Worm (Caenorhabditis elegans) whole organism, L3 larva: Measurements from ENCODE around the gene php-3.
A peak's percentile ranks its signal among the peaks of the same experiment; 100 is the strongest.

Experiments used
- ama-1 ChIP-seq: fragments of 150-350 bp; optimal IDR thresholded peaks from 2 replicates; lab custom pipeline; 2018
- elt-2 ChIP-seq: sonication (generic microtip); optimal IDR thresholded peaks from 2 replicates; lab custom pipeline; 2016; ENCODE audit warnings: missing genetic modification reagents, mild to moderate bottlenecking, missing genetic modification characterization, missing compliant biosample characterization
- nhr-77 ChIP-seq: fragments of 150-350 bp; optimal IDR thresholded peaks from 2 replicates; lab custom pipeline; 2014; ENCODE audit warnings: missing biosample characterization, missing genetic modification characterization

ce11 chrIII:12107441-12107840 is 30.1 kb upstream of the php-3 start, which contains the start of the genes cest-12 and lonp-2:
- TF ChIP-seq nhr-77 (no peak), ama-1 (lab: Kevin White, UChicago) (no peak), elt-2 (tag; lab: Kevin White, UChicago) (peak; percentile 19)
